Fruit fly (Drosophila melanogaster) whole organism, embryonic: ENCODE results near the gene CG9222.

ENCODE experiments used
- Adf1 ChIP-seq: fragments of 200-800 bp; sonication (Bioruptor generic); IDR thresholded peaks from 2 replicates; pipeline ENCODE4 v1.3.6; 2022; ENCODE audit warnings: missing biosample characterization, missing genetic modification characterization
- Antp ChIP-seq: fragments of 200-800 bp; sonication (Bioruptor generic); optimal IDR thresholded peaks from 3 replicates; lab custom pipeline; 2016; ENCODE audit warnings: missing biosample characterization, missing genetic modification characterization
- Bgb ChIP-seq: fragments of 200-800 bp; sonication (Bioruptor generic); IDR thresholded peaks from 2 replicates; pipeline ENCODE4 v1.3.6; 2022; ENCODE audit warnings: missing biosample characterization, missing genetic modification characterization; ENCODE audit not compliant: partially characterized antibody
- Bteb2 ChIP-seq: fragments of 200-800 bp; sonication (Bioruptor generic); optimal IDR thresholded peaks from 2 replicates; lab custom pipeline; 2016; ENCODE audit warnings: missing biosample characterization, missing genetic modification characterization
- CG12155 ChIP-seq: fragments of 200-800 bp; sonication (Bioruptor generic); optimal IDR thresholded peaks from 3 replicates; lab custom pipeline; 2016; ENCODE audit warnings: missing biosample characterization, missing genetic modification characterization
- CG12942 ChIP-seq: fragments of 200-800 bp; sonication (Bioruptor generic); optimal IDR thresholded peaks from 3 replicates; lab custom pipeline; 2016; ENCODE audit warnings: missing biosample characterization, missing genetic modification characterization
- CG13775 ChIP-seq: fragments of 200-800 bp; sonication (Bioruptor generic); optimal IDR thresholded peaks from 3 replicates; lab custom pipeline; 2017; ENCODE audit warnings: missing biosample characterization, mild to moderate bottlenecking, missing genetic modification characterization
- CG15601 ChIP-seq: fragments of 200-800 bp; sonication (Bioruptor generic); optimal IDR thresholded peaks from 3 replicates; lab custom pipeline; 2019; ENCODE audit warnings: missing biosample characterization, mild to moderate bottlenecking, missing genetic modification characterization, moderate library complexity
- CG17568 ChIP-seq: fragments of 200-800 bp; sonication (Bioruptor generic); optimal IDR thresholded peaks from 2 replicates; lab custom pipeline; 2018; ENCODE audit warnings: missing biosample characterization, mild to moderate bottlenecking, missing genetic modification characterization, moderate library complexity
- CG17912 ChIP-seq: fragments of 200-800 bp; sonication (Bioruptor generic); optimal IDR thresholded peaks from 2 replicates; lab custom pipeline; 2018; ENCODE audit warnings: missing biosample characterization, mild to moderate bottlenecking, missing genetic modification characterization
- CG18619 ChIP-seq: fragments of 200-800 bp; sonication (Bioruptor generic); optimal IDR thresholded peaks from 3 replicates; lab custom pipeline; 2017; ENCODE audit warnings: missing biosample characterization, mild to moderate bottlenecking, missing genetic modification characterization
- CG2116 ChIP-seq: fragments of 200-800 bp; sonication (Bioruptor generic); optimal IDR thresholded peaks from 3 replicates; lab custom pipeline; 2018; ENCODE audit warnings: missing biosample characterization, mild to moderate bottlenecking, missing genetic modification characterization
- CG2129 ChIP-seq: fragments of 200-800 bp; sonication (Bioruptor generic); IDR thresholded peaks from 2 replicates; pipeline ENCODE4 v1.3.6; 2022; ENCODE audit warnings: missing biosample characterization, missing genetic modification characterization; ENCODE audit not compliant: partially characterized antibody
- CG2712 ChIP-seq: fragments of 200-800 bp; optimal IDR thresholded peaks from 3 replicates; lab custom pipeline; 2019; ENCODE audit warnings: missing biosample characterization, mild to moderate bottlenecking, missing genetic modification characterization, moderate library complexity
- CG30403 ChIP-seq: fragments of 200-800 bp; sonication (Bioruptor generic); optimal IDR thresholded peaks from 3 replicates; lab custom pipeline; 2016; ENCODE audit warnings: missing biosample characterization, missing genetic modification characterization
- CG3847 ChIP-seq: fragments of 200-800 bp; sonication (Bioruptor generic); IDR thresholded peaks from 2 replicates; pipeline ENCODE4 v1.3.6; 2022; ENCODE audit warnings: missing biosample characterization, missing genetic modification characterization
- CG4424 ChIP-seq: fragments of 200-800 bp; sonication (Bioruptor generic); optimal IDR thresholded peaks from 3 replicates; lab custom pipeline; 2016; ENCODE audit warnings: missing biosample characterization, missing genetic modification characterization
- CG7556 ChIP-seq: fragments of 200-800 bp; sonication (Bioruptor generic); optimal IDR thresholded peaks from 2 replicates; lab custom pipeline; 2017; ENCODE audit warnings: missing biosample characterization, mild to moderate bottlenecking, missing genetic modification characterization
- CG8281 ChIP-seq: fragments of 200-800 bp; sonication (Bioruptor generic); optimal IDR thresholded peaks from 2 replicates; lab custom pipeline; 2018; ENCODE audit warnings: missing biosample characterization, mild to moderate bottlenecking, missing genetic modification characterization, moderate library complexity
- D ChIP-seq, 2 experiments: fragments of 200-800 bp in 1 of 2; fragments of >200 bp in 1 of 2; sonication (Bioruptor generic) in 1 of 2; optimal IDR thresholded peaks; 2 replicates in 1 of 2; 3 replicates in 1 of 2; lab custom pipeline; 2017; ENCODE audit warnings: mild to moderate bottlenecking in 1 of 2, missing biosample characterization in 1 of 2, missing genetic modification characterization in 1 of 2, missing genetic modification reagents in 1 of 2
- D19A ChIP-seq: fragments of 200-800 bp; optimal IDR thresholded peaks from 3 replicates; lab custom pipeline; 2019; ENCODE audit warnings: missing biosample characterization, mild to moderate bottlenecking, missing genetic modification characterization, moderate library complexity
- Dp ChIP-seq: fragments of 200-800 bp; sonication (Bioruptor generic); optimal IDR thresholded peaks from 2 replicates; lab custom pipeline; 2018; ENCODE audit warnings: missing biosample characterization, mild to moderate bottlenecking, missing genetic modification characterization, moderate library complexity
- HHEX ChIP-seq: fragments of 200-800 bp; sonication (Bioruptor generic); optimal IDR thresholded peaks from 3 replicates; lab custom pipeline; 2017; ENCODE audit warnings: missing biosample characterization, mild to moderate bottlenecking, missing genetic modification characterization, missing genetic modification reagents
- Mes4 ChIP-seq: fragments of 200-800 bp; sonication (Bioruptor generic); optimal IDR thresholded peaks from 2 replicates; lab custom pipeline; 2016; ENCODE audit warnings: missing biosample characterization, missing genetic modification characterization
- Myb ChIP-seq: fragments of 200-800 bp; sonication (Bioruptor generic); optimal IDR thresholded peaks from 2 replicates; lab custom pipeline; 2016; ENCODE audit warnings: missing biosample characterization, missing genetic modification characterization
- NC2β ChIP-seq: fragments of 200-800 bp; sonication (Bioruptor generic); optimal IDR thresholded peaks from 2 replicates; lab custom pipeline; 2016; ENCODE audit warnings: missing biosample characterization, missing genetic modification characterization
- Six4 ChIP-seq: fragments of 200-800 bp; sonication (Bioruptor generic); optimal IDR thresholded peaks from 2 replicates; lab custom pipeline; 2016; ENCODE audit warnings: missing biosample characterization, missing genetic modification characterization
- Sry-δ ChIP-seq: fragments of 200-800 bp; sonication (Bioruptor generic); optimal IDR thresholded peaks from 2 replicates; lab custom pipeline; 2016; ENCODE audit warnings: missing biosample characterization, missing genetic modification characterization
- Usf ChIP-seq: fragments of 200-800 bp; sonication (Bioruptor generic); optimal IDR thresholded peaks from 2 replicates; lab custom pipeline; 2017; ENCODE audit warnings: missing genotype, missing biosample characterization, missing genetic modification characterization
- cg ChIP-seq: fragments of 200-800 bp; sonication (Bioruptor generic); optimal IDR thresholded peaks from 3 replicates; lab custom pipeline; 2019; ENCODE audit warnings: missing biosample characterization, mild to moderate bottlenecking, missing genetic modification characterization, moderate library complexity
- chn ChIP-seq: fragments of 200-800 bp; sonication (Bioruptor generic); optimal IDR thresholded peaks from 2 replicates; lab custom pipeline; 2016; ENCODE audit warnings: missing biosample characterization, missing genetic modification characterization
- ci ChIP-seq: fragments of 200-800 bp; sonication (Bioruptor generic); IDR thresholded peaks from 3 replicates; pipeline ENCODE4 v1.3.6; 2022; ENCODE audit warnings: missing biosample characterization, missing genetic modification characterization
- dimm ChIP-seq: fragments of 200-800 bp; sonication (Bioruptor generic); IDR thresholded peaks from 2 replicates; pipeline ENCODE4 v1.3.6; 2022; ENCODE audit warnings: missing biosample characterization, missing genetic modification characterization
- dmrt99B ChIP-seq: fragments of 200-800 bp; sonication (Bioruptor generic); optimal IDR thresholded peaks from 2 replicates; lab custom pipeline; 2018; ENCODE audit warnings: missing biosample characterization, mild to moderate bottlenecking, missing genetic modification characterization, moderate library complexity
- emc ChIP-seq: fragments of 200-800 bp; sonication (Bioruptor generic); optimal IDR thresholded peaks from 2 replicates; lab custom pipeline; 2016; ENCODE audit warnings: missing biosample characterization, missing genetic modification characterization
- fru ChIP-seq: fragments of >200 bp; optimal IDR thresholded peaks from 2 replicates; lab custom pipeline; 2017
- ftz-f1 ChIP-seq: fragments of 200-800 bp; sonication (Bioruptor generic); optimal IDR thresholded peaks from 2 replicates; lab custom pipeline; 2016; ENCODE audit warnings: missing biosample characterization, missing genetic modification characterization
- ham ChIP-seq: fragments of 200-800 bp; sonication (Bioruptor generic); IDR thresholded peaks from 2 replicates; pipeline ENCODE4 v1.3.6; 2022; ENCODE audit warnings: missing biosample characterization, missing genetic modification characterization
- hkb ChIP-seq, 2 experiments: fragments of 200-800 bp in 1 of 2; fragments of >200 bp in 1 of 2; sonication (Bioruptor generic) in 1 of 2; IDR thresholded peaks in 1 of 2; optimal IDR thresholded peaks in 1 of 2; 2 replicates each; pipeline versions ENCODE4 v1.3.6 to Lab custom; 2017 to 2022; ENCODE audit warnings: missing biosample characterization in 1 of 2, missing genetic modification characterization in 1 of 2
- insv ChIP-seq, 2 experiments: fragments of 200-800 bp; sonication (Bioruptor generic); optimal IDR thresholded peaks; 3 replicates each; lab custom pipeline; 2016 to 2018; ENCODE audit warnings: missing biosample characterization in 2 of 2, missing genetic modification characterization in 2 of 2
- nerfin-1 ChIP-seq: fragments of 200-800 bp; sonication (Bioruptor generic); optimal IDR thresholded peaks from 3 replicates; lab custom pipeline; 2019; ENCODE audit warnings: missing biosample characterization, mild to moderate bottlenecking, missing genetic modification characterization, moderate library complexity
- odd ChIP-seq: fragments of 200-800 bp; sonication (Bioruptor generic); optimal IDR thresholded peaks from 2 replicates; lab custom pipeline; 2017; ENCODE audit warnings: missing biosample characterization, mild to moderate bottlenecking, missing genetic modification characterization
- shn ChIP-seq: fragments of 200-800 bp; sonication (Bioruptor generic); optimal IDR thresholded peaks from 3 replicates; lab custom pipeline; 2016; ENCODE audit warnings: missing biosample characterization, missing genetic modification characterization
- tgo ChIP-seq: fragments of 200-800 bp; sonication (Bioruptor generic); IDR thresholded peaks from 3 replicates; pipeline ENCODE4 v1.3.6; 2022; ENCODE audit warnings: missing biosample characterization, missing genetic modification characterization
- trem ChIP-seq: fragments of 200-800 bp; optimal IDR thresholded peaks from 3 replicates; lab custom pipeline; 2019; ENCODE audit warnings: missing biosample characterization, mild to moderate bottlenecking, missing genetic modification characterization, moderate library complexity
- twi ChIP-seq: fragments of 200-800 bp; optimal IDR thresholded peaks from 2 replicates; lab custom pipeline; 2019; ENCODE audit warnings: missing biosample characterization, mild to moderate bottlenecking, missing genetic modification characterization, moderate library complexity
- z ChIP-seq: fragments of 200-800 bp; sonication (Bioruptor generic); IDR thresholded peaks from 3 replicates; pipeline ENCODE4 v1.3.6; 2022; ENCODE audit warnings: missing biosample characterization, missing genetic modification characterization

Gene CG9222

dm6 chr2L:6088371-6089365, 42.2 kb upstream of the CG9222 start (continued):
- TF ChIP-seq dmrt99B (tag; lab: Kevin White, UChicago), result peak; percentile 10
- peak; percentile 91 for TF ChIP-seq z
- TF ChIP-seq CG17912 (GFP tag; lab: Kevin White, UChicago), result peak; percentile 43
- TF ChIP-seq insv (GFP tag; optimal IDR thresholded peaks at IDR 0.05; lab: Kevin White, UChicago), result peak in 1 of 2 experiments; percentile 73
- TF ChIP-seq odd, result no peak
- peak; percentile 36 for TF ChIP-seq CG15601
- TF ChIP-seq Antp (GFP tag; lab: Kevin White, UChicago), result no peak
- peak; percentile 7 for TF ChIP-seq CG2712 (tag; lab: Kevin White, UChicago)
- TF ChIP-seq Six4, result no peak
- TF ChIP-seq CG17568, result peak; percentile 51
- peak; percentile 4 for TF ChIP-seq NC2β (GFP tag; lab: Kevin White, UChicago)
- peak; percentile 84 for TF ChIP-seq D (optimal IDR thresholded peaks at IDR 0.05; lab: Kevin White, UChicago)
- peak; percentile 31 for TF ChIP-seq D (GFP tag; optimal IDR thresholded peaks at IDR 0.05; lab: Kevin White, UChicago)
- peak; percentile 100 for TF ChIP-seq CG12155 (GFP tag; lab: Kevin White, UChicago)
- TF ChIP-seq trem (tag; lab: Kevin White, UChicago), result peak; percentile 6
- TF ChIP-seq CG7556 (GFP tag; lab: Kevin White, UChicago), result peak; percentile 68
- TF ChIP-seq cg, result peak; percentile 91
- TF ChIP-seq Adf1 (GFP tag; lab: Robert Waterston, UW), result peak; percentile 99
- no peak for TF ChIP-seq Dp (GFP tag; lab: Kevin White, UChicago)
- TF ChIP-seq twi (tag; lab: Kevin White, UChicago), result peak; percentile 99
- TF ChIP-seq D19A (tag; lab: Kevin White, UChicago), result no peak
- TF ChIP-seq CG13775 (GFP tag; lab: Kevin White, UChicago), result peak; percentile 18
- peak; percentile 6 for TF ChIP-seq CG30403 (GFP tag; lab: Kevin White, UChicago)
- no peak for TF ChIP-seq CG12942 (GFP tag; lab: Kevin White, UChicago)
- TF ChIP-seq CG2129 (GFP tag; lab: Robert Waterston, UW), result no peak
- no peak for TF ChIP-seq ham (GFP tag; lab: Robert Waterston, UW)
- TF ChIP-seq ci (GFP tag; lab: Robert Waterston, UW), result peak; percentile 74
- peak; percentile 39 for TF ChIP-seq CG8281 (tag; lab: Kevin White, UChicago)
- TF ChIP-seq tgo (GFP tag; lab: Robert Waterston, UW), result no peak
- TF ChIP-seq dimm (GFP tag; lab: Robert Waterston, UW), result no peak
- TF ChIP-seq Myb (GFP tag; lab: Kevin White, UChicago), result peak; percentile 31
- no peak for TF ChIP-seq shn (GFP tag; lab: Kevin White, UChicago)
- no peak for TF ChIP-seq Mes4 (GFP tag; lab: Kevin White, UChicago)
- TF ChIP-seq fru (lab: Kevin White, UChicago), result peak; percentile 66
- no peak for TF ChIP-seq CG4424 (GFP tag; lab: Kevin White, UChicago)
- TF ChIP-seq ftz-f1 (GFP tag; lab: Kevin White, UChicago), result peak; percentile 99
- 0 out of 2 replicates have a peak, but pooled peaks have one; percentile 24 for TF ChIP-seq CG3847 (GFP tag; lab: Robert Waterston, UW)
- TF ChIP-seq hkb (optimal IDR thresholded peaks at IDR 0.05; lab: Kevin White, UChicago), result no peak
- 0 out of 2 replicates have a peak, but pooled peaks have one; percentile 11 for TF ChIP-seq hkb (GFP tag; IDR thresholded peaks at IDR 0.05; lab: Robert Waterston, UW)
- TF ChIP-seq Usf (GFP tag; lab: Kevin White, UChicago), result peak; percentile 1
- no peak for TF ChIP-seq CG2116 (GFP tag; lab: Kevin White, UChicago)
- peak; percentile 52 for TF ChIP-seq chn (GFP tag; lab: Kevin White, UChicago)
- TF ChIP-seq Sry-δ (GFP tag; lab: Kevin White, UChicago), result no peak
- no peak for TF ChIP-seq emc (GFP tag; lab: Kevin White, UChicago)
- TF ChIP-seq nerfin-1 (tag; lab: Kevin White, UChicago), result peak; percentile 76
- TF ChIP-seq Bgb (GFP tag; lab: Robert Waterston, UW), result peak; percentile 75
- TF ChIP-seq CG18619 (GFP tag; lab: Kevin White, UChicago), result peak; percentile 62
- no peak for TF ChIP-seq HHEX (GFP tag; lab: Kevin White, UChicago)
- TF ChIP-seq Bteb2 (GFP tag; lab: Kevin White, UChicago), result peak; percentile 19
